Fruit fly (Drosophila melanogaster) whole organism, embryonic: ENCODE measurements around the gene CG17470.

Experiments
- Aef1 ChIP-seq: fragments of 200-800 bp; sonication (Bioruptor generic); IDR thresholded peaks from 3 replicates; pipeline ENCODE4 v1.3.6; 2022; ENCODE audit warnings: missing biosample characterization, missing genetic modification characterization
- B-H2 ChIP-seq: fragments of 200-800 bp; sonication (Bioruptor generic); optimal IDR thresholded peaks from 2 replicates; lab custom pipeline; 2018; ENCODE audit warnings: missing biosample characterization, mild to moderate bottlenecking, missing genetic modification characterization
- Bgb ChIP-seq: fragments of 200-800 bp; sonication (Bioruptor generic); IDR thresholded peaks from 2 replicates; pipeline ENCODE4 v1.3.6; 2022; ENCODE audit warnings: missing biosample characterization, missing genetic modification characterization; ENCODE audit not compliant: partially characterized antibody
- CG1024 ChIP-seq: fragments of 200-800 bp; sonication (Bioruptor generic); IDR thresholded peaks from 2 replicates; pipeline ENCODE4 v1.3.6; 2022; ENCODE audit warnings: missing biosample characterization, missing genetic modification characterization
- CG10959 ChIP-seq: fragments of 200-800 bp; sonication (Bioruptor generic); IDR thresholded peaks from 2 replicates; pipeline ENCODE4 v1.3.6; 2022; ENCODE audit warnings: missing biosample characterization, missing genetic modification characterization
- CG12104 ChIP-seq: fragments of 200-800 bp; sonication (Bioruptor generic); optimal IDR thresholded peaks from 3 replicates; lab custom pipeline; 2016; ENCODE audit warnings: missing biosample characterization, missing genetic modification characterization
- CG12391 ChIP-seq: fragments of 200-800 bp; sonication (Bioruptor generic); optimal IDR thresholded peaks from 3 replicates; lab custom pipeline; 2018; ENCODE audit warnings: missing biosample characterization, mild to moderate bottlenecking, missing genetic modification characterization, moderate library complexity
- CG17385 ChIP-seq: fragments of 200-800 bp; sonication (Bioruptor generic); optimal IDR thresholded peaks from 3 replicates; lab custom pipeline; 2018; ENCODE audit warnings: missing biosample characterization, mild to moderate bottlenecking, missing genetic modification characterization
- CG2202 ChIP-seq: fragments of 200-800 bp; sonication (Bioruptor generic); optimal IDR thresholded peaks from 2 replicates; lab custom pipeline; 2018; ENCODE audit warnings: missing biosample characterization, mild to moderate bottlenecking, missing genetic modification characterization
- CG31388 ChIP-seq: fragments of 200-800 bp; sonication (Bioruptor generic); optimal IDR thresholded peaks from 2 replicates; lab custom pipeline; 2016; ENCODE audit warnings: missing biosample characterization, missing genetic modification characterization
- CG7987 ChIP-seq: fragments of 200-800 bp; sonication (Bioruptor generic); optimal IDR thresholded peaks from 2 replicates; lab custom pipeline; 2018; ENCODE audit warnings: missing biosample characterization, mild to moderate bottlenecking, missing genetic modification characterization, moderate library complexity
- CG8089 ChIP-seq: fragments of 200-800 bp; sonication (Bioruptor generic); optimal IDR thresholded peaks from 3 replicates; lab custom pipeline; 2016; ENCODE audit warnings: missing biosample characterization, missing genetic modification characterization
- CG8281 ChIP-seq: fragments of 200-800 bp; sonication (Bioruptor generic); optimal IDR thresholded peaks from 2 replicates; lab custom pipeline; 2018; ENCODE audit warnings: missing biosample characterization, mild to moderate bottlenecking, missing genetic modification characterization, moderate library complexity
- CG8924 ChIP-seq: fragments of 200-800 bp; optimal IDR thresholded peaks from 3 replicates; lab custom pipeline; 2019; ENCODE audit warnings: missing biosample characterization, mild to moderate bottlenecking, missing genetic modification characterization, moderate library complexity
- Camta ChIP-seq: fragments of 200-800 bp; sonication (Bioruptor generic); optimal IDR thresholded peaks from 2 replicates; lab custom pipeline; 2016; ENCODE audit warnings: missing biosample characterization, missing genetic modification characterization
- D19A ChIP-seq: fragments of 200-800 bp; optimal IDR thresholded peaks from 3 replicates; lab custom pipeline; 2019; ENCODE audit warnings: missing biosample characterization, mild to moderate bottlenecking, missing genetic modification characterization, moderate library complexity
- D19B ChIP-seq: fragments of 200-800 bp; sonication (Bioruptor generic); optimal IDR thresholded peaks from 2 replicates; lab custom pipeline; 2017; ENCODE audit warnings: missing biosample characterization, mild to moderate bottlenecking, missing genetic modification characterization
- Dbx ChIP-seq: fragments of 200-800 bp; sonication (Bioruptor generic); IDR thresholded peaks from 3 replicates; pipeline ENCODE4 v1.3.6; 2022; ENCODE audit warnings: missing biosample characterization, missing genetic modification characterization
- Fer1 ChIP-seq: fragments of 200-800 bp; sonication (Bioruptor generic); optimal IDR thresholded peaks from 2 replicates; lab custom pipeline; 2017; ENCODE audit warnings: missing biosample characterization, mild to moderate bottlenecking, missing genetic modification characterization
- HLH3B ChIP-seq: fragments of 200-800 bp; sonication (Bioruptor generic); IDR thresholded peaks from 2 replicates; pipeline ENCODE4 v1.3.6; 2022; ENCODE audit warnings: missing biosample characterization, missing genetic modification characterization
- HLH54F ChIP-seq: fragments of 200-800 bp; sonication (Bioruptor generic); optimal IDR thresholded peaks from 3 replicates; lab custom pipeline; 2016; ENCODE audit warnings: missing biosample characterization, missing genetic modification characterization
- HLHmδ ChIP-seq: fragments of 200-800 bp; sonication (Bioruptor generic); optimal IDR thresholded peaks from 2 replicates; lab custom pipeline; 2018; ENCODE audit warnings: missing biosample characterization, mild to moderate bottlenecking, missing genetic modification characterization, moderate library complexity
- HmgD ChIP-seq: fragments of 200-800 bp; sonication (Bioruptor generic); optimal IDR thresholded peaks from 3 replicates; lab custom pipeline; 2016; ENCODE audit warnings: missing biosample characterization, missing genetic modification characterization
- MESR4 ChIP-seq: fragments of 200-800 bp; sonication (Bioruptor generic); optimal IDR thresholded peaks from 2 replicates; lab custom pipeline; 2018; ENCODE audit warnings: missing biosample characterization, mild to moderate bottlenecking, missing genetic modification characterization, moderate library complexity
- NFAT ChIP-seq: fragments of 200-800 bp; sonication (Bioruptor generic); IDR thresholded peaks from 2 replicates; pipeline ENCODE4 v1.3.6; 2022; ENCODE audit warnings: missing biosample characterization, missing genetic modification characterization
- TFAM ChIP-seq: fragments of 200-800 bp; sonication (Bioruptor generic); optimal IDR thresholded peaks from 2 replicates; lab custom pipeline; 2017; ENCODE audit warnings: missing biosample characterization, missing genetic modification characterization, inconsistent platforms
- amos ChIP-seq: fragments of 200-800 bp; sonication (Bioruptor generic); IDR thresholded peaks from 2 replicates; pipeline ENCODE4 v1.3.6; 2022; ENCODE audit warnings: missing biosample characterization, missing genetic modification characterization; ENCODE audit not compliant: partially characterized antibody
- btn ChIP-seq: fragments of 200-800 bp; sonication (Bioruptor generic); optimal IDR thresholded peaks from 2 replicates; lab custom pipeline; 2016; ENCODE audit warnings: missing biosample characterization, missing genetic modification characterization
- cg ChIP-seq: fragments of 200-800 bp; sonication (Bioruptor generic); optimal IDR thresholded peaks from 3 replicates; lab custom pipeline; 2019; ENCODE audit warnings: missing biosample characterization, mild to moderate bottlenecking, missing genetic modification characterization, moderate library complexity
- chinmo ChIP-seq: fragments of 200-800 bp; sonication (Bioruptor generic); IDR thresholded peaks from 4 replicates; pipeline ENCODE4 v1.3.6; 2022; ENCODE audit warnings: missing biosample characterization, missing genetic modification characterization; ENCODE audit not compliant: partially characterized antibody
- dimm ChIP-seq: fragments of 200-800 bp; sonication (Bioruptor generic); IDR thresholded peaks from 2 replicates; pipeline ENCODE4 v1.3.6; 2022; ENCODE audit warnings: missing biosample characterization, missing genetic modification characterization
- esg ChIP-seq: fragments of 200-800 bp; sonication (Bioruptor generic); conservative IDR thresholded peaks from 2 replicates; pipeline ENCODE4 v1.3.6; 2022; ENCODE audit warnings: missing biosample characterization, missing genetic modification characterization
- fd3F ChIP-seq: fragments of 200-800 bp; sonication (Bioruptor generic); optimal IDR thresholded peaks from 2 replicates; lab custom pipeline; 2018; ENCODE audit warnings: missing biosample characterization, mild to moderate bottlenecking, missing genetic modification characterization, moderate library complexity
- gcm ChIP-seq: fragments of 200-800 bp; sonication (Bioruptor generic); optimal IDR thresholded peaks from 2 replicates; lab custom pipeline; 2019; ENCODE audit warnings: missing biosample characterization, mild to moderate bottlenecking, missing genetic modification characterization, moderate library complexity
- gcm2 ChIP-seq: fragments of 200-800 bp; sonication (Bioruptor generic); optimal IDR thresholded peaks from 2 replicates; lab custom pipeline; 2016; ENCODE audit warnings: missing biosample characterization, missing genetic modification characterization
- gfzf ChIP-seq: fragments of 200-800 bp; sonication (Bioruptor generic); optimal IDR thresholded peaks from 2 replicates; lab custom pipeline; 2016; ENCODE audit warnings: missing biosample characterization, mild to moderate bottlenecking, missing genetic modification characterization, moderate library complexity
- grn ChIP-seq: fragments of 200-800 bp; sonication (Bioruptor generic); optimal IDR thresholded peaks from 3 replicates; lab custom pipeline; 2017; ENCODE audit warnings: missing biosample characterization, missing genetic modification characterization
- hb ChIP-seq: fragments of 200-800 bp; sonication (Bioruptor generic); IDR thresholded peaks from 3 replicates; pipeline ENCODE4 v1.3.6; 2022; ENCODE audit warnings: missing biosample characterization, missing genetic modification characterization; ENCODE audit not compliant: partially characterized antibody
- her ChIP-seq: fragments of 200-800 bp; sonication (Bioruptor generic); optimal IDR thresholded peaks from 2 replicates; lab custom pipeline; 2016; ENCODE audit warnings: missing biosample characterization, missing genetic modification characterization
- mirr ChIP-seq: fragments of 200-800 bp; sonication (Bioruptor generic); optimal IDR thresholded peaks from 3 replicates; lab custom pipeline; 2018; ENCODE audit warnings: missing biosample characterization, mild to moderate bottlenecking, missing genetic modification characterization
- pfk ChIP-seq: fragments of 200-800 bp; sonication (Bioruptor generic); optimal IDR thresholded peaks from 2 replicates; lab custom pipeline; 2018; ENCODE audit warnings: missing biosample characterization, mild to moderate bottlenecking, missing genetic modification characterization, moderate library complexity
- pzg ChIP-seq: fragments of 200-800 bp; sonication (Bioruptor generic); optimal IDR thresholded peaks from 3 replicates; lab custom pipeline; 2018; ENCODE audit warnings: missing biosample characterization, mild to moderate bottlenecking, missing genetic modification characterization, moderate library complexity
- ranshi ChIP-seq: fragments of 200-800 bp; sonication (Bioruptor generic); IDR thresholded peaks from 2 replicates; pipeline ENCODE4 v1.3.6; 2022; ENCODE audit warnings: missing biosample characterization, missing genetic modification characterization
- row ChIP-seq: fragments of 200-800 bp; sonication (Bioruptor generic); IDR thresholded peaks from 3 replicates; pipeline ENCODE4 v1.3.6; 2022; ENCODE audit warnings: missing biosample characterization, missing genetic modification characterization
- salm ChIP-seq: fragments of 200-800 bp; sonication (Bioruptor generic); optimal IDR thresholded peaks from 2 replicates; lab custom pipeline; 2018; ENCODE audit warnings: missing biosample characterization, mild to moderate bottlenecking, missing genetic modification characterization
- shn ChIP-seq: fragments of 200-800 bp; sonication (Bioruptor generic); optimal IDR thresholded peaks from 3 replicates; lab custom pipeline; 2016; ENCODE audit warnings: missing biosample characterization, missing genetic modification characterization
- sr ChIP-seq: fragments of 200-800 bp; sonication (Bioruptor generic); IDR thresholded peaks from 3 replicates; pipeline ENCODE4 v1.3.6; 2022; ENCODE audit warnings: missing biosample characterization, missing genetic modification characterization
- trem ChIP-seq: fragments of 200-800 bp; optimal IDR thresholded peaks from 3 replicates; lab custom pipeline; 2019; ENCODE audit warnings: missing biosample characterization, mild to moderate bottlenecking, missing genetic modification characterization, moderate library complexity
- twi ChIP-seq: fragments of 200-800 bp; optimal IDR thresholded peaks from 2 replicates; lab custom pipeline; 2019; ENCODE audit warnings: missing biosample characterization, mild to moderate bottlenecking, missing genetic modification characterization, moderate library complexity
- unpg ChIP-seq: fragments of 200-800 bp; sonication (Bioruptor generic); optimal IDR thresholded peaks from 3 replicates; lab custom pipeline; 2018; ENCODE audit warnings: missing biosample characterization, mild to moderate bottlenecking, missing genetic modification characterization, moderate library complexity
- zen ChIP-seq: fragments of 200-800 bp; sonication (Bioruptor generic); optimal IDR thresholded peaks from 3 replicates; lab custom pipeline; 2018; ENCODE audit warnings: missing biosample characterization, mild to moderate bottlenecking, missing genetic modification characterization, moderate library complexity

Gene CG17470

DNA sequence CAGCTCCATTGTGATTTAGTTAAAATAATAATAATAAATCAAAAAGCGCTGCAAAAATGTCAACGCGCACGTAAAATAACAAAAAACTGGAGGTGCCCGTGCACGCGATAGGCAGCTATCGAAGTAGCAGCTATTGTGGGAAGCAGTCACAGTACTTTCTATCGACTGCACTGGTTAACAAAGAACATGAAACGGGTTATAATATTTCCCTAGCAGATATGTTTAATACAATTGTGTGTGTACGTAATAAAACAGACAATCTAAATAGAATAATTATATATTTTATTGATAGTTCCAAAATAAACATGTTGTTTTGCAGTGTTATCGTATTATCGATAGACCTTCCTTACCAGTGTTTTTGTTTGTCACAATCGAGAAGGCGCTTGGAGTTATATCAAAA, 32.8 kb upstream of the CG17470 start, which contains the start of the genes CG31678 and IKKepsilon (continued):
- TF ChIP-seq CG7987 (GFP tag; lab: Kevin White, UChicago) (no peak), D19A (tag; lab: Kevin White, UChicago) (no peak), CG17385 (GFP tag; lab: Kevin White, UChicago) (no peak), gcm2 (GFP tag; lab: Kevin White, UChicago) (no peak), CG12104 (GFP tag; lab: Kevin White, UChicago) (no peak), Aef1 (GFP tag; lab: Robert Waterston, UW) (0 out of 3 replicates have a peak, but pooled peaks have one; percentile 15), hb (GFP tag; lab: Robert Waterston, UW) (peak; percentile 92), gcm (GFP tag; lab: Kevin White, UChicago) (no peak), pfk (no peak), amos (GFP tag; lab: Robert Waterston, UW) (peak; percentile 91), shn (GFP tag; lab: Kevin White, UChicago) (no peak), MESR4 (GFP tag; lab: Kevin White, UChicago) (peak; percentile 46), CG8924 (peak; percentile 39), salm (tag; lab: Kevin White, UChicago) (no peak), CG8089 (GFP tag; lab: Kevin White, UChicago) (no peak), TFAM (GFP tag; lab: Kevin White, UChicago) (no peak), zen (tag; lab: Kevin White, UChicago) (no peak), cg (GFP tag; lab: Kevin White, UChicago) (no peak), dimm (GFP tag; lab: Robert Waterston, UW) (no peak), gfzf (GFP tag; lab: Kevin White, UChicago) (no peak), trem (tag; lab: Kevin White, UChicago) (peak; percentile 71), HmgD (GFP tag; lab: Kevin White, UChicago) (no peak), CG1024 (no peak), Bgb (GFP tag; lab: Robert Waterston, UW) (peak; percentile 94), CG2202 (tag; lab: Kevin White, UChicago) (no peak), HLH3B (GFP tag; lab: Robert Waterston, UW) (no peak), row (GFP tag; lab: Robert Waterston, UW) (peak; percentile 81), unpg (GFP tag; lab: Kevin White, UChicago) (peak; percentile 35), pzg (GFP tag; lab: Kevin White, UChicago) (peak; percentile 62), fd3F (peak; percentile 15), btn (GFP tag; lab: Kevin White, UChicago) (no peak), CG10959 (GFP tag; lab: Robert Waterston, UW) (no peak), CG12391 (tag; lab: Kevin White, UChicago) (peak; percentile 63), CG8281 (no peak), her (GFP tag; lab: Kevin White, UChicago) (no peak), sr (GFP tag; lab: Robert Waterston, UW) (no peak), esg (GFP tag; lab: Robert Waterston, UW) (peak; percentile 58), Fer1 (GFP tag; lab: Kevin White, UChicago) (peak; percentile 43), HLHmδ (GFP tag; lab: Kevin White, UChicago) (no peak), twi (no peak), ranshi (0 out of 2 replicates have a peak, but pooled peaks have one; percentile 23), grn (GFP tag; lab: Kevin White, UChicago) (no peak), B-H2 (GFP tag; lab: Kevin White, UChicago) (no peak), Camta (no peak), NFAT (no peak), HLH54F (GFP tag; lab: Kevin White, UChicago) (no peak), Dbx (no peak), D19B (GFP tag; lab: Kevin White, UChicago) (no peak), chinmo (GFP tag; lab: Robert Waterston, UW) (peak; percentile 86; the same call in 2 of the 4 replicates), CG31388 (no peak), mirr (GFP tag; lab: Kevin White, UChicago) (no peak)
